Worm (Caenorhabditis elegans): ENCODE results near the gene pmp-2.
A peak's percentile ranks its signal among the peaks of the same experiment; 100 is the strongest.

The pmp-2 gene

ce11 chrII:6891838-6892237 lies 4.2 kb upstream of the pmp-2 start:
- TF ChIP-seq hmg-1.1 (GFP tag; IDR thresholded peaks at IDR 0.05) (peak; percentile 9; the same call in 1 of the 2 replicates), nhr-28 (tag; optimal IDR thresholded peaks at IDR 0.05) (peak; percentile 96), daf-16 (GFP tag; optimal IDR thresholded peaks at IDR 0.05) (no peak), daf-16 (tag; optimal IDR thresholded peaks at IDR 0.05) (peak; percentile 22), hlh-11 (tag; optimal IDR thresholded peaks at IDR 0.05) (peak; percentile 91), pha-4 (GFP tag; IDR thresholded peaks at IDR 0.05) (peak; percentile 7; the same call in 1 of the 2 replicates), pha-4 (tag; optimal IDR thresholded peaks at IDR 0.05) (no peak), mdl-1 (tag; optimal IDR thresholded peaks at IDR 0.05) (peak in 1 of 2 experiments; percentile 63), zip-11 (GFP tag; IDR thresholded peaks at IDR 0.05) (no peak), nhr-77 (tag; optimal IDR thresholded peaks at IDR 0.05) (peak; percentile 78), nhr-237 (tag; optimal IDR thresholded peaks at IDR 0.05) (no peak), lsy-2 (tag; optimal IDR thresholded peaks at IDR 0.05) (peak; percentile 53 to 54), nhr-11 (tag; optimal IDR thresholded peaks at IDR 0.05) (peak; percentile 48), nhr-76 (tag; optimal IDR thresholded peaks at IDR 0.05) (peak; percentile 27), mxl-3 (GFP tag; optimal IDR thresholded peaks at IDR 0.05) (peak; percentile 56), ZK337.2 (GFP tag; IDR thresholded peaks at IDR 0.05) (no peak), nhr-48 (tag; optimal IDR thresholded peaks at IDR 0.05) (no peak), daf-8 (GFP tag; IDR thresholded peaks at IDR 0.05) (no peak), nhr-10 (tag; optimal IDR thresholded peaks at IDR 0.05) (peak; percentile 73), snpc-1.2 (GFP tag; IDR thresholded peaks at IDR 0.05) (no peak), mep-1 (tag; optimal IDR thresholded peaks at IDR 0.05) (peak; percentile 48), mdt-29 (GFP tag; IDR thresholded peaks at IDR 0.05) (peak; percentile 87), R02D3.7 (tag; optimal IDR thresholded peaks at IDR 0.05) (no peak), hlh-30 (tag; optimal IDR thresholded peaks at IDR 0.05; ENCODE audit: insufficient read depth) (peak; percentile 90), dve-1 (tag; optimal IDR thresholded peaks at IDR 0.05; ENCODE audit: insufficient read depth) (peak; percentile 84), zfp-3 (GFP tag; conservative IDR thresholded peaks at IDR 0.05) (0 out of 2 replicates have a peak, but pooled peaks have one; percentile 41), dmd-6 (GFP tag; IDR thresholded peaks at IDR 0.05) (peak; percentile 59), hif-1 (tag; optimal IDR thresholded peaks at IDR 0.05) (peak in 1 of 2 experiments; percentile 13), unc-62 (GFP tag; optimal IDR thresholded peaks at IDR 0.05 in 1 of 2) (peak in 1 of 2 experiments; percentile 92), unc-62 (tag; optimal IDR thresholded peaks at IDR 0.05) (no peak), T20F7.1 (GFP tag; optimal IDR thresholded peaks at IDR 0.05) (no peak), F37D6.2 (tag; optimal IDR thresholded peaks at IDR 0.05) (no peak), php-3 (GFP tag; IDR thresholded peaks at IDR 0.05) (0 out of 2 replicates have a peak, but pooled peaks have one; percentile 39), mes-2 (tag; optimal IDR thresholded peaks at IDR 0.05; ENCODE audit: poor library complexity, severe bottlenecking) (peak; percentile 30)

- peak; percentile 31 for TF ChIP-seq mes-2 (tag; optimal IDR thresholded peaks at IDR 0.05; ENCODE audit: poor library complexity, severe bottlenecking)
- peak; percentile 91 for TF ChIP-seq hlh-11 (tag; optimal IDR thresholded peaks at IDR 0.05)
- TF ChIP-seq mxl-2 (GFP tag; conservative IDR thresholded peaks at IDR 0.05), result no peak
- peak; percentile 74 for TF ChIP-seq egl-43 (GFP tag; IDR thresholded peaks at IDR 0.05)
- no peak for TF ChIP-seq php-3 (GFP tag; IDR thresholded peaks at IDR 0.05)
- no peak for TF ChIP-seq zfp-2 (tag; optimal IDR thresholded peaks at IDR 0.05)
- no peak for TF ChIP-seq zip-2 (tag; optimal IDR thresholded peaks at IDR 0.05)
- no peak for TF ChIP-seq F10B5.3 (tag; optimal IDR thresholded peaks at IDR 0.05)
- TF ChIP-seq dmd-6 (GFP tag; IDR thresholded peaks at IDR 0.05), result peak; percentile 71
- TF ChIP-seq Y105C5A.15 (GFP tag; IDR thresholded peaks at IDR 0.05), result 0 out of 2 replicates have a peak, but pooled peaks have one; percentile 55
- TF ChIP-seq fkh-10 (GFP tag; optimal IDR thresholded peaks at IDR 0.05), result no peak
- TF ChIP-seq ama-1 (optimal IDR thresholded peaks at IDR 0.05), result peak; percentile 95
- TF ChIP-seq nhr-77 (tag; optimal IDR thresholded peaks at IDR 0.05), result peak; percentile 67
- no peak for TF ChIP-seq Y48G9A.11 (GFP tag; IDR thresholded peaks at IDR 0.05)
- no peak for TF ChIP-seq snpc-1.2 (GFP tag; IDR thresholded peaks at IDR 0.05)
- peak; percentile 84 for TF ChIP-seq nhr-11 (tag; optimal IDR thresholded peaks at IDR 0.05)
- peak; percentile 41 to 98 for TF ChIP-seq hif-1 (tag; optimal IDR thresholded peaks at IDR 0.05)
- TF ChIP-seq nhr-76 (tag; optimal IDR thresholded peaks at IDR 0.05), result no peak
- no peak for TF ChIP-seq T20F7.1 (GFP tag; optimal IDR thresholded peaks at IDR 0.05)
- no peak for TF ChIP-seq tag-97 (GFP tag; IDR thresholded peaks at IDR 0.05)
- TF ChIP-seq nhr-41 (GFP tag; IDR thresholded peaks at IDR 0.05), result no peak
- no peak for TF ChIP-seq ceh-44 (GFP tag; IDR thresholded peaks at IDR 0.05)
- TF ChIP-seq set-16 (GFP tag; IDR thresholded peaks at IDR 0.05), result peak; percentile 79
- peak; percentile 51; the same call in 1 of the 2 replicates for TF ChIP-seq ceh-20 (GFP tag; IDR thresholded peaks at IDR 0.05)
- no peak for TF ChIP-seq pha-4 (GFP tag; IDR thresholded peaks at IDR 0.05)
- TF ChIP-seq pha-4 (tag; optimal IDR thresholded peaks at IDR 0.05), result no peak
- no peak for TF ChIP-seq daf-12 (tag; optimal IDR thresholded peaks at IDR 0.05)
- 0 out of 2 replicates have a peak, but pooled peaks have one; percentile 56 for TF ChIP-seq dmd-8 (GFP tag; IDR thresholded peaks at IDR 0.05)
Observed at ce11 chrII:6891176-6891575, 3.6 kb upstream of the pmp-2 start.

All from whole organism, L4 larva.